Fruit fly (Drosophila melanogaster) whole organism, adult: Measurements from ENCODE around the gene mRpL36.

Experiments used
- CG7045 ChIP-seq: fragments of 200-800 bp; sonication (Bioruptor generic); optimal IDR thresholded peaks from 2 replicates; lab custom pipeline; 2017; ENCODE audit warnings: missing biosample characterization, mild to moderate bottlenecking, missing genetic modification characterization
- CG7101 ChIP-seq: fragments of 200-800 bp; sonication (Bioruptor generic); optimal IDR thresholded peaks from 2 replicates; lab custom pipeline; 2018; ENCODE audit warnings: missing biosample characterization, mild to moderate bottlenecking, missing genetic modification characterization, moderate library complexity
- Mnt ChIP-seq: fragments of 200-800 bp; sonication (Bioruptor generic); optimal IDR thresholded peaks from 2 replicates; lab custom pipeline; 2016; ENCODE audit warnings: missing biosample characterization, mild to moderate bottlenecking, missing genetic modification characterization

- TF ChIP-seq CG7101 (tag; lab: Kevin White, UChicago): no peak
- no peak for TF ChIP-seq Mnt (GFP tag; lab: Kevin White, UChicago)
- TF ChIP-seq CG7045: no peak
These were observed 32.1 kb upstream of the mRpL36 start for dm6 chr3L:8157079-8157478.
